Worm (Caenorhabditis elegans): ENCODE data around the gene C50E3.11.

Gene C50E3.11

ce11 chrV:7575563-7575962, 27.7 kb downstream of the C50E3.11 start, which contains the start of the genes snu-66 and ints-9:
snu-66 (minus strand) TSS chrV:7575670.
ints-9 (plus strand) TSS chrV:7575802.
- TF ChIP-seq dao-5 (tag; optimal IDR thresholded peaks at IDR 0.05) (no peak), W03F9.2 (tag; optimal IDR thresholded peaks at IDR 0.05) (no peak), him-1 (tag; optimal IDR thresholded peaks at IDR 0.05) (no peak)

- TF ChIP-seq him-1 (tag; optimal IDR thresholded peaks at IDR 0.05) (no peak), W03F9.2 (tag; optimal IDR thresholded peaks at IDR 0.05) (no peak), dao-5 (tag; optimal IDR thresholded peaks at IDR 0.05) (no peak)
Measured at ce11 chrV:7570955-7571354, 32.3 kb downstream of the C50E3.11 start, which contains the start of gene F19F10.14. F19F10.14 (minus strand) TSS chrV:7571055.

- TF ChIP-seq W03F9.2 (tag; optimal IDR thresholded peaks at IDR 0.05) (no peak), him-1 (tag; optimal IDR thresholded peaks at IDR 0.05) (no peak), dao-5 (tag; optimal IDR thresholded peaks at IDR 0.05) (no peak)
Measured at ce11 chrV:7570290-7570689, 33.0 kb downstream of the C50E3.11 start, which contains the start of gene clec-212. clec-212 (minus strand) TSS chrV:7570390.

- no peak for TF ChIP-seq him-1 (tag; optimal IDR thresholded peaks at IDR 0.05)
- no peak for TF ChIP-seq dao-5 (tag; optimal IDR thresholded peaks at IDR 0.05)
- no peak for TF ChIP-seq W03F9.2 (tag; optimal IDR thresholded peaks at IDR 0.05)
Measured at ce11 chrV:7562947-7563346, 40.3 kb downstream of the C50E3.11 start, which contains the start of gene F19F10.1. F19F10.1 (plus strand) TSS chrV:7563247.

- TF ChIP-seq dao-5 (tag; optimal IDR thresholded peaks at IDR 0.05), result no peak
- TF ChIP-seq him-1 (tag; optimal IDR thresholded peaks at IDR 0.05), result no peak
- no peak for TF ChIP-seq W03F9.2 (tag; optimal IDR thresholded peaks at IDR 0.05)
Measured at ce11 chrV:7558693-7559092, 44.6 kb downstream of the C50E3.11 start, which contains the start of gene ets-7. ets-7 (minus strand) TSS chrV:7558793.

ce11 chrV:7555875-7556274, 47.4 kb downstream of the C50E3.11 start:
- TF ChIP-seq W03F9.2 (tag; optimal IDR thresholded peaks at IDR 0.05), result no peak
- no peak for TF ChIP-seq him-1 (tag; optimal IDR thresholded peaks at IDR 0.05)
- TF ChIP-seq dao-5 (tag; optimal IDR thresholded peaks at IDR 0.05), result no peak

- TF ChIP-seq dao-5 (tag; optimal IDR thresholded peaks at IDR 0.05) (no peak), him-1 (tag; optimal IDR thresholded peaks at IDR 0.05) (no peak), W03F9.2 (tag; optimal IDR thresholded peaks at IDR 0.05) (no peak)
Measured at ce11 chrV:7553873-7554362, 49.4 kb downstream of the C50E3.11 start, which contains the start of gene ttr-10. ttr-10 (minus strand) TSS chrV:7553923.

Measured in whole organism, L4/young adult.